Worm (Caenorhabditis elegans): ENCODE measurements around the gene F19B6.1.

Gene F19B6.1

DNA sequence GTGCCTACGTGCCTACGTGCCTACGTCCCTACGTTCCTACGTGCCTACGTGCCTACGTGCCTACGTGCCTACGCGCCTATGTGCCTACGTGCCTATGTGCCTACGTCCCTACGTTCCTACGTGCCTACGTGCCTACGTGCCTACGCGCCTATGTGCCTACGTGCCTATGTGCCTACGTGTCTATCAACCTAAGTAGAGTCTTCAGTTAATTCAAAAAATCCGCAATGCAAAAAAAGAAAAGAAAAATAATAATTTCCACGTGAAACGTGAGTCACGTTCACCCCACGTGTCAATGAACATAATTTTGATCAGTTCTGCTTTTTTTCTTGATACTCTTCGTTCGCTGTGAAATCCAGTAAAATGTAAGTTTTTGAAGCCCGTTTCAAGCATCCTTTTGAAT, 8.9 kb downstream of the F19B6.1 start, which contains the start of gene F19B6.3:
Gene F19B6.3, plus strand, starts transcription at position 301 of the 400 bp plus-strand sequence.
- 0 out of 2 replicates have a peak, but pooled peaks have one; percentile 9 for TF ChIP-seq egl-43 (GFP tag; IDR thresholded peaks at IDR 0.05)

- no peak for TF ChIP-seq unc-130 (GFP tag; optimal IDR thresholded peaks at IDR 0.05)
These were observed 24.3 kb downstream of the F19B6.1 start, which contains the start of gene oac-58 for ce11 chrIV:12311597-12311996. Gene oac-58 (minus strand): TSS chrIV:12311697.

ce11 chrIV:12307720-12308119, 28.2 kb downstream of the F19B6.1 start, which contains the start of gene oac-57:
Gene oac-57 (minus strand): TSS chrIV:12307820.
- TF ChIP-seq set-16 (GFP tag; IDR thresholded peaks at IDR 0.05) (no peak), ama-1 (optimal IDR thresholded peaks at IDR 0.05) (no peak), nhr-48 (tag; optimal IDR thresholded peaks at IDR 0.05) (no peak), ceh-28 (tag; optimal IDR thresholded peaks at IDR 0.05) (no peak), nhr-237 (tag; optimal IDR thresholded peaks at IDR 0.05) (no peak), fos-1 (tag; optimal IDR thresholded peaks at IDR 0.05) (no peak), Y48G9A.11 (GFP tag; IDR thresholded peaks at IDR 0.05) (no peak), egl-43 (GFP tag; IDR thresholded peaks at IDR 0.05) (no peak), nhr-76 (tag; optimal IDR thresholded peaks at IDR 0.05) (no peak)

ce11 chrIV:12305956-12306355, 29.9 kb downstream of the F19B6.1 start:
- TF ChIP-seq ztf-11 (tag; optimal IDR thresholded peaks at IDR 0.05) (no peak), nhr-28 (tag; optimal IDR thresholded peaks at IDR 0.05) (peak; percentile 31), ceh-82 (tag; optimal IDR thresholded peaks at IDR 0.05) (no peak), lin-1 (GFP tag; IDR thresholded peaks at IDR 0.05) (0 out of 2 replicates have a peak, but pooled peaks have one; percentile 38), fkh-10 (GFP tag; optimal IDR thresholded peaks at IDR 0.05) (no peak), ceh-28 (tag; optimal IDR thresholded peaks at IDR 0.05) (no peak), fos-1 (tag; optimal IDR thresholded peaks at IDR 0.05) (no peak), nhr-102 (tag; optimal IDR thresholded peaks at IDR 0.05) (no peak), gei-8 (GFP tag; optimal IDR thresholded peaks at IDR 0.05) (no peak), pqm-1 (tag; optimal IDR thresholded peaks at IDR 0.05) (peak; percentile 90), nhr-111 (GFP tag; optimal IDR thresholded peaks at IDR 0.05) (no peak), ztf-7 (tag; optimal IDR thresholded peaks at IDR 0.05) (peak; percentile 2), nhr-48 (tag; optimal IDR thresholded peaks at IDR 0.05) (peak; percentile 22), pha-4 (GFP tag; IDR thresholded peaks at IDR 0.05) (no peak), pha-4 (tag; optimal IDR thresholded peaks at IDR 0.05) (no peak), F44E2.7 (GFP tag; IDR thresholded peaks at IDR 0.05) (no peak), nhr-41 (GFP tag; IDR thresholded peaks at IDR 0.05) (no peak), hlh-30 (tag; optimal IDR thresholded peaks at IDR 0.05; ENCODE audit: insufficient read depth) (no peak), spr-3 (GFP tag; optimal IDR thresholded peaks at IDR 0.05) (no peak), T20F7.1 (GFP tag; optimal IDR thresholded peaks at IDR 0.05) (no peak), madf-5 (GFP tag; IDR thresholded peaks at IDR 0.05) (no peak), Y105C5A.15 (GFP tag; IDR thresholded peaks at IDR 0.05) (no peak), zip-2 (tag; optimal IDR thresholded peaks at IDR 0.05) (no peak), daf-16 (GFP tag; optimal IDR thresholded peaks at IDR 0.05) (peak in 1 of 2 experiments; percentile 6), daf-16 (tag; optimal IDR thresholded peaks at IDR 0.05) (peak; percentile 96), hlh-11 (tag; optimal IDR thresholded peaks at IDR 0.05) (peak; percentile 69), unc-130 (GFP tag; optimal IDR thresholded peaks at IDR 0.05) (no peak), nhr-76 (tag; optimal IDR thresholded peaks at IDR 0.05) (no peak), F10B5.3 (tag; optimal IDR thresholded peaks at IDR 0.05) (no peak), cey-2 (tag; optimal IDR thresholded peaks at IDR 0.05; ENCODE audit: borderline replicate concordance, insufficient read depth) (no peak), mdt-29 (GFP tag; IDR thresholded peaks at IDR 0.05) (no peak), dmd-6 (GFP tag; IDR thresholded peaks at IDR 0.05) (peak; percentile 65), snpc-4 (tag; optimal IDR thresholded peaks at IDR 0.05) (no peak), ces-1 (GFP tag; optimal IDR thresholded peaks at IDR 0.05) (no peak), Y5F2A.4 (GFP tag; optimal IDR thresholded peaks at IDR 0.05) (no peak), aha-1 (tag) (peak; percentile 38), nhr-237 (tag; optimal IDR thresholded peaks at IDR 0.05) (no peak), daf-19 (GFP tag; conservative IDR thresholded peaks at IDR 0.05) (no peak), unc-62 (GFP tag; optimal IDR thresholded peaks at IDR 0.05 in 1 of 2) (peak in 1 of 2 experiments; percentile 9), unc-62 (tag; optimal IDR thresholded peaks at IDR 0.05) (no peak), Y48G9A.11 (GFP tag; IDR thresholded peaks at IDR 0.05) (no peak), set-16 (GFP tag; IDR thresholded peaks at IDR 0.05) (no peak), madf-9 (GFP tag; conservative IDR thresholded peaks at IDR 0.05) (no peak)

All from whole organism, L4 larva.